Worm (Caenorhabditis elegans): ENCODE measurements around the gene T24F1.4.

DNA sequence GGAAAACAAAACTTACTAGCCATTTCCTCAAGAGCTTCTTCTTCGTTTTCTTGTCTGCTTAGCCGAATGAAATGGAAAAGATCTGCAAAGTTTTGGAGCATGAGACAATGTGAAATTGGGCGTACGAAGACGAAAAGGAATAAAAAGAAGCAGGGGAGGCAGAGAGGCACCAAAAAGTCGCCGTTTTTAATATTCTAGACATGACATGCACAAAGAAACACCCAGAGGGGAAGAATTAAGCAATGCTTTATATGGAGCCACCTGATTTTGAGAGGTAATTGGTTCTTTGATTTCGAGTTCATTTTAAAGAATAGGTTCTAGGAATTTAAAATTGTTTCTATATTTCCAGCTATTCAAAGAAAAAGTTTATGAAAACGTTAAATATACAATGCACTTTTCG, at the start of gene T24F1.4:
- TF ChIP-seq madf-3 (GFP tag; IDR thresholded peaks at IDR 0.05) (no peak), madf-10 (tag; optimal IDR thresholded peaks at IDR 0.05) (no peak), tbx-9 (tag; optimal IDR thresholded peaks at IDR 0.05; ENCODE audit: borderline replicate concordance) (no peak), snpc-4 (GFP tag; optimal IDR thresholded peaks at IDR 0.05) (no peak), snpc-4 (tag; optimal IDR thresholded peaks at IDR 0.05) (no peak), C06A6.2 (GFP tag; conservative IDR thresholded peaks at IDR 0.05) (no peak), unc-62 (GFP tag; optimal IDR thresholded peaks at IDR 0.05) (no peak), chd-7 (tag; optimal IDR thresholded peaks at IDR 0.05) (no peak), B0336.3 (GFP tag; IDR thresholded peaks at IDR 0.05) (no peak), let-526 (GFP tag; IDR thresholded peaks at IDR 0.05) (no peak), F37B4.10 (GFP tag; IDR thresholded peaks at IDR 0.05) (no peak), dox-1 (GFP tag; IDR thresholded peaks at IDR 0.05) (no peak)
